Fruit fly (Drosophila melanogaster): Measurements from ENCODE around the gene phu.

The phu gene

DNA sequence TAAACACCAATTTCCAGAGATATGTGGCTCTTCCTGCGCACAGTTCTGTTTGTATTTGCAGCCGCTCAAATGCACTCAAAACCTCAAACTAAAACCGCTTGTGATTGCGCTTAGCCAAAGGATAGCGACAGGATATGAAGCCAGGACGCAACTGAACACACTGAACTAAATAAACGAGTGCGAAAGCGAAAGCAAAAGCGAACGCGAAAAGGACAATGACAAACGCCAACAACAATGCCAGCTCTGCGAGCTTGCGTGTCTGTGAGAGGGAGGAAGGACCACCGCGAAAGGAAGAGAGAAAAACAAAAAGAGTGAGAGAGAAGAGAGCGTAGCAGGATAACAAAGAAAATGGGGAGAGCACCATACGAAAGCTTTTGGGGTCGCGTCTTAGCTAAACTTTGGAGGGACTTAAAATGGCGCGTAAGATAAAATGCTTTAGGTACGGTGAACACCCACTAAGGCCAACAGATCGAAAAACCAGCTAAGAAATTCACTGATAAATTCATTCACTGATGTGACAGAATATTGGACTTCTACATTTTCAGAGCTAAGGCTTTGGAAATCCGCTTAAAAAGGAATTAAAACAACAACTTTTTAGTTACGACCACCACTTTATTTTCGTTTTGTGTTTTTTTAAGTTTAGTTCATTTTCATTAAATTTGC, 34.0 kb upstream of the phu start, which contains the start of gene GstZ2:
TSS of gene GstZ2 (minus strand) at position 165 of the 663 bp plus-strand sequence.
- peak; percentile 72 for TF ChIP-seq psq (GFP tag; optimal IDR thresholded peaks at IDR 0.05)
- TF ChIP-seq foxo (GFP tag; optimal IDR thresholded peaks at IDR 0.05): no peak
- TF ChIP-seq Vsx2 (GFP tag; optimal IDR thresholded peaks at IDR 0.05; ENCODE audit: partially characterized antibody): no peak
- no peak for TF ChIP-seq Hr83 (GFP tag; optimal IDR thresholded peaks at IDR 0.05; ENCODE audit: poor library complexity, severe bottlenecking)
- no peak for TF ChIP-seq Myc (optimal IDR thresholded peaks at IDR 0.05)
- no peak for TF ChIP-seq sage (GFP tag; optimal IDR thresholded peaks at IDR 0.05)

DNA sequence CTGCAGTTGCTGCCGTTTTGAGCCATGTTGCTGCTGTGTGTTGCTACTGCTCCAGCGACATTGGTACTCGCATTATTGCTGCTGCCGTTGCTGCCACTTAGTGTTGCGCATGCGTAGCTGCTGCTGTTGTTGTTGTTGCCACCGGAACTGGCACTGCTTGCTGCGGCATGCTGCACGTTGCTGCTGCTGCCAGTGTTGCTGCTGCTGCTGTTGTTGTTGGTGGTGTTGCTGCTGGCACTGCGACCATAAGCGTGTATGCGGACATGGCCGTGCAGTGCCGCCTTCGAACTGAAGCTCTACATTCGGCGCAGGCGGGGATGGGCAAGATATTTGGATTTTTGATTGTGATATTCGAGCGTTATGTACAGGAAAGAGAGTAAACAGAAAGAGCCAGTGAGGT, 26.5 kb upstream of the phu start:
- TF ChIP-seq dl (GFP tag; optimal IDR thresholded peaks at IDR 0.05; ENCODE audit: insufficient read depth in 1 of 2, partially characterized antibody in 2 of 2) (no peak), Dfd (GFP tag; optimal IDR thresholded peaks at IDR 0.05) (peak; percentile 68)

DNA sequence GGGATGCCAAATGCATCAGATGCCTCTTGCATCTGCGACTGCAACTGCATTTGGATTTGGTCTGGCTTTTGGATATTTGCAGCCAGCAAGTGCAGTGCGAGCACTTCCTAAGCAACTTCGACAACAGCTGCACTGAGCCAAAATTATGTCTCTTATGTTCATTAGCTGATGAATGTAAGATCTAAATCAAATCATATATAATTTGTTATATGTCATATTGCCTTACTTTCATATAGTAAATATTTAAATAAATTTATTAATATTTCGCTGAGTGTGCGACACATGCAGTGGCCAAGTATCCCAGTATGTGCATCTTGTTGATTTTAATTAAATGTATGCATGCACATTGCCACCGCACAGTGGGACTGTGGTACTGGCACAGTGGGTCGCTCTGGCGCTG, 14.2 kb upstream of the phu start:
- TF ChIP-seq dl (GFP tag; optimal IDR thresholded peaks at IDR 0.05; ENCODE audit: insufficient read depth in 1 of 2, partially characterized antibody in 2 of 2) (no peak), h (GFP tag; optimal IDR thresholded peaks at IDR 0.05) (no peak), Hr78 (GFP tag; optimal IDR thresholded peaks at IDR 0.05) (no peak), ey (GFP tag; optimal IDR thresholded peaks at IDR 0.05) (no peak), foxo (GFP tag; optimal IDR thresholded peaks at IDR 0.05) (no peak), pan (optimal IDR thresholded peaks at IDR 0.05) (no peak), sage (GFP tag; optimal IDR thresholded peaks at IDR 0.05) (no peak), Hr83 (GFP tag; optimal IDR thresholded peaks at IDR 0.05; ENCODE audit: poor library complexity, severe bottlenecking) (no peak), rgr (GFP tag; optimal IDR thresholded peaks at IDR 0.05) (no peak), woc (GFP tag; optimal IDR thresholded peaks at IDR 0.05) (no peak)

DNA sequence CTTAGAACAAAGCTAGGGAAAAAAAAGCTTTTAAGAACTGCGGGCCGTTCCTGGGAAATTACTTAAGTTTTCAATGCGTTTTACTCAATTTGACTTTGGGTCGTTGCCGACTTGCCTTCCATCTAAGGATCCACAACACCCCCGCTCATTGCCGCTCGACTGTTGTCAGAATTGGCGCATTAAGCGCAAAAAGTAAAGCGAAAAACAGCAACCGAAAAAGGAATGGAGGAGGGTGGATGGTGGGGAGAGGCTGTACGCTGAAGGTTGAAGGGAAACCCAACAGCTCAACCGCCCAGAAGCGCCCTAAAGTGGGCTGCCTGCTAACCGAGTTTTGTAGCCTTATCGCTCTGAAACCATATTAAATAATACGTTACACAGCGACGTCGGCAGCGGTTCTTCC, 7.0 kb upstream of the phu start:
- TF ChIP-seq Rel (GFP tag; optimal IDR thresholded peaks at IDR 0.05) (no peak), Rel (tag; optimal IDR thresholded peaks at IDR 0.05) (no peak), Vsx2 (GFP tag; optimal IDR thresholded peaks at IDR 0.05; ENCODE audit: partially characterized antibody) (no peak), Myc (optimal IDR thresholded peaks at IDR 0.05) (no peak), tai (GFP tag; optimal IDR thresholded peaks at IDR 0.05) (no peak)

DNA sequence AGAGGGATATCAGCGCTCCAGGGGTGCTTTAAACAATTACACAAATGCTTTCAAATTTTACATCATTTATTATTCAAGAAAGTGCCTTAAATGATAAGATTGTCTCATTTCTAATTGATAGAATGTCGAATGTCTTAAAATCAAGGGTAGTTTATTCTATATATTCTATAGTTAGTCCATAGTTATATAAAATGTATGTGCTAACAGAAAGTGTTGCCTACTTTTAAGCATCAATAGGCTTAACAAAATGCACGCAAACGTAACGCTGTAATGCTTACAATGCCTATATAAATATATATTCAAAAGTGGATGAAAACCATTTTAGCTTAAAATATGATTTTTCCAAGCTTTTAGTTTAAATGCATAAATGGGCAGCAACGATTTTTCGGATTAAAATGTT, 6.6 kb upstream of the phu start:
- TF ChIP-seq Sp1 (GFP tag; optimal IDR thresholded peaks at IDR 0.05) (no peak), tai (GFP tag; optimal IDR thresholded peaks at IDR 0.05) (peak; percentile 1), Vsx2 (GFP tag; optimal IDR thresholded peaks at IDR 0.05; ENCODE audit: partially characterized antibody) (no peak)

DNA sequence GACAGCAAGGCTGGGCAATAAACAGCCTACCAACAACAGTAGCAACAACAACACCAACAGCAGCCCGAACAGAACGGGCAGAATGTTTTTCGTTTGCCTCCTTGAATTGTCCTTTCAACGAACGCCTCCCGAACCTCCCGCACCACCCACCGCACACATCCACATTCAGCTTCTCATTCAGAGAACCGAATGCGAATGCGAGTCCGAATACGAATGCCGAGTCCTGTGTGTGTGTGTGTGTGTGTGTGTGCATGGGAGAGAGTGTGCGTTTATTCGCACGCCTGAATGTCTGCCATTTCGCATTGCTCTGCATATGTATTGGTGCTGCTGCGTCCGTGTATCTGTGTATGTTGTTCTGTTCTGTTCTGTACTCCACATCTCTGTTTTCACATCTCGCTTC, 6.1 kb upstream of the phu start:
- TF ChIP-seq Dfd (GFP tag; optimal IDR thresholded peaks at IDR 0.05) (peak; percentile 86), Rel (GFP tag; optimal IDR thresholded peaks at IDR 0.05) (no peak), Rel (tag; optimal IDR thresholded peaks at IDR 0.05) (no peak)

DNA sequence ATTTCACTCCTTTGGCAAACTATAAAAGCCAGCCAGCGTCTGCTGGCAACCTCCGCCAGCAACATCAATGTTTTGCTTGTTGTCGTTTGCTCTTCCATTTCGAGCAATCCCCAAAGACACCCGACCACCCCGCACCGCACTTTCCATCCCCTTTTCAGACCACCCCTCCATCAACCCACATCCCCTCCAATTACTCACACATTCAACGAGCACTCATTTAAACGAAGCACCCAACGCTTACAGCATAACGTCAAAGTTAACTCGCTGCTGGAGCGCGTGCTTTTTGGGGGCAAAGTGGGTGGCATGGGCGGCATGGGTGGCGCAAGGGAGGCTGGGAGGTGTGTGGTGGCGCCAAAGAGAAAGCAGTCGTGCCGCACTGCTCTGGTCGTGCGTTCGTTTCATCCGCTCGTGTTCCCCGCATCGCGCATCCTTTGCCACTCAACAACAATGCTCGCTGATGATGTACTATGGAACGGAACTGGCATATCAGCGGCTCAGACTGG, 3.5 kb upstream of the phu start:
- TF ChIP-seq br (GFP tag; optimal IDR thresholded peaks at IDR 0.05) (no peak), OdsH (GFP tag; optimal IDR thresholded peaks at IDR 0.05) (no peak), tai (GFP tag; optimal IDR thresholded peaks at IDR 0.05) (no peak), jim (GFP tag; optimal IDR thresholded peaks at IDR 0.05) (no peak), Mio (GFP tag; optimal IDR thresholded peaks at IDR 0.05) (no peak), Hnf4 (GFP tag; optimal IDR thresholded peaks at IDR 0.05) (no peak), Rel (GFP tag; optimal IDR thresholded peaks at IDR 0.05) (no peak), Rel (tag; optimal IDR thresholded peaks at IDR 0.05) (no peak), psq (GFP tag; optimal IDR thresholded peaks at IDR 0.05) (no peak), Dfd (GFP tag; optimal IDR thresholded peaks at IDR 0.05) (no peak), Hr78 (GFP tag; optimal IDR thresholded peaks at IDR 0.05) (no peak), Myc (optimal IDR thresholded peaks at IDR 0.05) (no peak), fru (GFP tag; optimal IDR thresholded peaks at IDR 0.05) (no peak), brk (GFP tag; optimal IDR thresholded peaks at IDR 0.05) (no peak), Hr83 (GFP tag; optimal IDR thresholded peaks at IDR 0.05; ENCODE audit: poor library complexity, severe bottlenecking) (no peak), dl (GFP tag; optimal IDR thresholded peaks at IDR 0.05; ENCODE audit: insufficient read depth in 1 of 2, partially characterized antibody in 2 of 2) (no peak), dsf (GFP tag; optimal IDR thresholded peaks at IDR 0.05; ENCODE audit: borderline replicate concordance) (no peak), HLH106 (tag; optimal IDR thresholded peaks at IDR 0.05) (no peak), sage (GFP tag; optimal IDR thresholded peaks at IDR 0.05) (no peak), Vsx2 (GFP tag; optimal IDR thresholded peaks at IDR 0.05; ENCODE audit: partially characterized antibody) (no peak)
